Worm (Caenorhabditis elegans) whole organism, L1 larva: ENCODE data around the gene atg-18.

Experiments
- C04F5.9 ChIP-seq: sonication (generic microtip); optimal IDR thresholded peaks from 2 replicates; lab custom pipeline; 2016; ENCODE audit warnings: missing genetic modification characterization, missing compliant biosample characterization
- ama-1 ChIP-seq: fragments of 150-350 bp; optimal IDR thresholded peaks from 2 replicates; lab custom pipeline; 2014
- jun-1 ChIP-seq: fragments of 150-350 bp; optimal IDR thresholded peaks from 2 replicates; lab custom pipeline; 2014; ENCODE audit warnings: missing biosample characterization, missing genetic modification reagents, missing genetic modification characterization
- lsy-2 ChIP-seq, 2 experiments: fragments of 150-350 bp; optimal IDR thresholded peaks; 2 replicates each; lab custom pipeline; 2014; ENCODE audit warnings: missing biosample characterization in 2 of 2, missing genetic modification characterization in 2 of 2
- nhr-11 ChIP-seq: fragments of 150-350 bp; optimal IDR thresholded peaks from 2 replicates; lab custom pipeline; 2014; ENCODE audit warnings: missing biosample characterization, missing genetic modification characterization
- skn-1 ChIP-seq: fragments of 150-350 bp; optimal IDR thresholded peaks from 2 replicates; lab custom pipeline; 2014; ENCODE audit warnings: missing biosample characterization, missing genetic modification characterization
- sox-4 ChIP-seq: sonication (generic microtip); optimal IDR thresholded peaks from 2 replicates; lab custom pipeline; 2016; ENCODE audit warnings: missing genetic modification characterization, missing compliant biosample characterization
- zag-1 ChIP-seq: fragments of 150-350 bp; optimal IDR thresholded peaks from 2 replicates; lab custom pipeline; 2014; ENCODE audit warnings: missing biosample characterization, missing genetic modification characterization
- ztf-11 ChIP-seq, 2 experiments: sonication (generic microtip); optimal IDR thresholded peaks; 2 replicates each; lab custom pipeline; 2016 to 2017; ENCODE audit warnings: missing genetic modification characterization in 2 of 2, missing biosample characterization in 1 of 2, missing compliant biosample characterization in 1 of 2

- TF ChIP-seq zag-1 (tag; lab: Kevin White, UChicago) (peak; percentile 83), C04F5.9 (tag; lab: Kevin White, UChicago) (peak; percentile 29), ztf-11 (tag; optimal IDR thresholded peaks at IDR 0.05; lab: Kevin White, UChicago) (peak in 1 of 2 experiments; percentile 46), ama-1 (lab: Kevin White, UChicago) (peak; percentile 10), lsy-2 (tag; optimal IDR thresholded peaks at IDR 0.05; lab: Kevin White, UChicago) (peak; percentile 89 to 96), sox-4 (peak; percentile 76), skn-1 (peak; percentile 91), nhr-11 (tag; lab: Kevin White, UChicago) (peak; percentile 37), jun-1 (peak; percentile 96)
These were observed 24.9 kb downstream of the atg-18 start, which contains the start of gene vps-60 for ce11 chrV:8606099-8606696.
